Fruit fly (Drosophila melanogaster): Measurements from ENCODE around the gene CG15386.

Gene CG15386

dm6 chr2L:2196590-2197474, 20.2 kb downstream of the CG15386 start (continued):
- TF ChIP-seq Hr78 (GFP tag; optimal IDR thresholded peaks at IDR 0.05) (peak in 1 of 2 experiments; percentile 100), pb (GFP tag; optimal IDR thresholded peaks at IDR 0.05) (peak; percentile 53), CG17186 (GFP tag; optimal IDR thresholded peaks at IDR 0.05) (no peak), tup (GFP tag; optimal IDR thresholded peaks at IDR 0.05) (peak; percentile 10), CG3281 (GFP tag; optimal IDR thresholded peaks at IDR 0.05) (peak; percentile 72), Hey (tag; optimal IDR thresholded peaks at IDR 0.05) (peak; percentile 38), CG10267 (tag; optimal IDR thresholded peaks at IDR 0.05) (peak; percentile 23), CG12219 (GFP tag; optimal IDR thresholded peaks at IDR 0.05) (peak; percentile 45), CG4424 (GFP tag; optimal IDR thresholded peaks at IDR 0.05) (peak; percentile 65), Hand (GFP tag; optimal IDR thresholded peaks at IDR 0.05) (peak; percentile 61), CG11723 (GFP tag; optimal IDR thresholded peaks at IDR 0.05) (peak; percentile 14), CG2199 (GFP tag; IDR thresholded peaks at IDR 0.05) (no peak), aop (GFP tag; IDR thresholded peaks at IDR 0.05) (no peak), dmrt99B (tag; optimal IDR thresholded peaks at IDR 0.05) (peak; percentile 37), dm (GFP tag; optimal IDR thresholded peaks at IDR 0.05) (peak; percentile 78), CG15514 (GFP tag; optimal IDR thresholded peaks at IDR 0.05) (peak; percentile 59), toy (GFP tag; IDR thresholded peaks at IDR 0.05) (no peak), CG1792 (GFP tag; optimal IDR thresholded peaks at IDR 0.05) (peak; percentile 20), Xbp1 (GFP tag; optimal IDR thresholded peaks at IDR 0.05) (peak; percentile 59), Hmr (GFP tag; optimal IDR thresholded peaks at IDR 0.05) (peak; percentile 85), Nf-YC (tag; optimal IDR thresholded peaks at IDR 0.05) (peak; percentile 87), CG10979 (tag; optimal IDR thresholded peaks at IDR 0.05) (peak; percentile 37), CG7987 (GFP tag; optimal IDR thresholded peaks at IDR 0.05) (peak; percentile 86), Chrac-16 (GFP tag; optimal IDR thresholded peaks at IDR 0.05) (peak; percentile 37), HmgZ (tag; optimal IDR thresholded peaks at IDR 0.05) (peak; percentile 86), Sox102F (GFP tag; optimal IDR thresholded peaks at IDR 0.05) (peak; percentile 40), z (GFP tag; IDR thresholded peaks at IDR 0.05) (no peak), vfl (GFP tag; optimal IDR thresholded peaks at IDR 0.05) (peak; percentile 11), salm (tag; optimal IDR thresholded peaks at IDR 0.05) (no peak), Elba2 (GFP tag; optimal IDR thresholded peaks at IDR 0.05) (no peak), CG4328 (GFP tag; optimal IDR thresholded peaks at IDR 0.05) (peak; percentile 74), CG30403 (GFP tag; optimal IDR thresholded peaks at IDR 0.05) (peak; percentile 74), Jarid2 (GFP tag; optimal IDR thresholded peaks at IDR 0.05) (peak; percentile 55), gro (GFP tag; optimal IDR thresholded peaks at IDR 0.05) (peak; percentile 56), CG12769 (tag; optimal IDR thresholded peaks at IDR 0.05) (peak; percentile 94), CG10565 (GFP tag; optimal IDR thresholded peaks at IDR 0.05) (no peak), NC2β (GFP tag; optimal IDR thresholded peaks at IDR 0.05) (no peak), CG4820 (GFP tag; optimal IDR thresholded peaks at IDR 0.05) (peak; percentile 51), CG10366 (GFP tag; IDR thresholded peaks at IDR 0.05) (no peak), CG7271 (tag; optimal IDR thresholded peaks at IDR 0.05) (no peak), CTCF (GFP tag; optimal IDR thresholded peaks at IDR 0.05) (peak; percentile 26), pho (GFP tag; optimal IDR thresholded peaks at IDR 0.05) (peak; percentile 53), lbe (GFP tag; optimal IDR thresholded peaks at IDR 0.05) (peak; percentile 54), CG13424 (tag; optimal IDR thresholded peaks at IDR 0.05) (peak; percentile 64), Pdp1 (GFP tag; optimal IDR thresholded peaks at IDR 0.05) (peak in 1 of 2 experiments; percentile 81), CG6689 (GFP tag; IDR thresholded peaks at IDR 0.05) (no peak), CG10147 (GFP tag; optimal IDR thresholded peaks at IDR 0.05) (peak; percentile 26), CG3407 (GFP tag; optimal IDR thresholded peaks at IDR 0.05) (peak; percentile 33)

Data from whole organism, embryonic.